Worm (Caenorhabditis elegans) whole organism, L4 larva: Measurements from ENCODE around the gene C08F1.11.
A peak's percentile ranks its signal among the peaks of the same experiment; 100 is the strongest.

ENCODE experiments used
- D1046.2 ChIP-seq: fragments of 200-800 bp; sonication (Bioruptor generic); IDR thresholded peaks from 2 replicates; pipeline ENCODE4 v1.3.6; 2022; ENCODE audit warnings: missing genetic modification characterization, missing compliant biosample characterization
- F10B5.3 ChIP-seq: sonication (generic microtip); optimal IDR thresholded peaks from 2 replicates; lab custom pipeline; 2016; ENCODE audit warnings: mild to moderate bottlenecking, missing genetic modification characterization, missing compliant biosample characterization
- F26F4.8 ChIP-seq: fragments of 200-800 bp; sonication (Bioruptor generic); conservative IDR thresholded peaks from 2 replicates; pipeline ENCODE4 v1.3.6; 2022; ENCODE audit warnings: missing genetic modification characterization, missing compliant biosample characterization
- F37D6.2 ChIP-seq: sonication (generic microtip); optimal IDR thresholded peaks from 2 replicates; lab custom pipeline; 2016; ENCODE audit warnings: mild to moderate bottlenecking, missing genetic modification characterization, missing compliant biosample characterization
- T20F7.1 ChIP-seq: fragments of 200-800 bp; sonication (Bioruptor generic); optimal IDR thresholded peaks from 2 replicates; lab custom pipeline; 2018; ENCODE audit warnings: mild to moderate bottlenecking, missing genetic modification characterization, missing compliant biosample characterization
- Y105C5A.15 ChIP-seq: fragments of 200-800 bp; sonication (Bioruptor generic); IDR thresholded peaks from 2 replicates; pipeline ENCODE4 v1.3.6; 2022; ENCODE audit warnings: missing genetic modification characterization, missing compliant biosample characterization
- aha-1 ChIP-seq: fragments of 150-350 bp; peaks from one replicate; lab custom pipeline; 2014; ENCODE audit warnings: missing biosample characterization, missing genetic modification characterization
- attf-4 ChIP-seq: sonication (generic microtip); optimal IDR thresholded peaks from 3 replicates; lab custom pipeline; 2017; ENCODE audit warnings: missing biosample characterization, missing genetic modification characterization
- ceh-20 ChIP-seq: fragments of 200-800 bp; sonication (Bioruptor generic); IDR thresholded peaks from 2 replicates; pipeline ENCODE4 v1.3.6; 2022; ENCODE audit warnings: missing genetic modification reagents, missing genetic modification characterization, missing compliant biosample characterization
- ceh-28 ChIP-seq: fragments of 150-350 bp; optimal IDR thresholded peaks from 2 replicates; lab custom pipeline; 2014; ENCODE audit warnings: missing biosample characterization, missing genetic modification reagents, missing genetic modification characterization
- ces-1 ChIP-seq: fragments of 150-350 bp; sonication (generic microtip); optimal IDR thresholded peaks from 4 replicates; lab custom pipeline; 2014; ENCODE audit warnings: missing biosample characterization, missing genetic modification reagents, missing genetic modification characterization
- daf-12 ChIP-seq: fragments of 150-350 bp; optimal IDR thresholded peaks from 2 replicates; lab custom pipeline; 2014; ENCODE audit warnings: missing biosample characterization, missing genetic modification reagents, missing genetic modification characterization
- hlh-11 ChIP-seq: fragments of 200-800 bp; sonication (Bioruptor generic); optimal IDR thresholded peaks from 2 replicates; lab custom pipeline; 2018; ENCODE audit warnings: mild to moderate bottlenecking, missing genetic modification characterization, missing compliant biosample characterization
- hlh-30 ChIP-seq: sonication (generic microtip); optimal IDR thresholded peaks from 2 replicates; lab custom pipeline; 2017; ENCODE audit warnings: antibody characterized with exemption, mild to moderate bottlenecking, missing genetic modification characterization, missing compliant biosample characterization; ENCODE audit not compliant: insufficient read depth
- jun-1 ChIP-seq: fragments of 150-350 bp; optimal IDR thresholded peaks from 2 replicates; lab custom pipeline; 2014; ENCODE audit warnings: missing biosample characterization, missing genetic modification reagents, missing genetic modification characterization
- lim-7 ChIP-seq: fragments of 200-800 bp; sonication (Bioruptor generic); IDR thresholded peaks from 2 replicates; pipeline ENCODE4 v1.3.6; 2022; ENCODE audit warnings: missing genetic modification characterization, missing compliant biosample characterization
- lin-15B ChIP-seq: fragments of 150-350 bp; sonication (generic microtip); optimal IDR thresholded peaks from 3 replicates; lab custom pipeline; 2014; ENCODE audit warnings: missing biosample characterization, missing genetic modification characterization
- lin-38 ChIP-seq: fragments of 200-800 bp; sonication (Bioruptor generic); IDR thresholded peaks from 2 replicates; pipeline ENCODE4 v1.3.6; 2022; ENCODE audit warnings: missing genetic modification reagents, missing genetic modification characterization, missing compliant biosample characterization
- lir-3 ChIP-seq: sonication (generic microtip); optimal IDR thresholded peaks from 2 replicates; lab custom pipeline; 2016; ENCODE audit warnings: mild to moderate bottlenecking, missing genetic modification characterization, missing compliant biosample characterization
- mes-2 ChIP-seq: sonication (generic microtip); optimal IDR thresholded peaks from 2 replicates; lab custom pipeline; 2016; ENCODE audit warnings: missing genotype, mild to moderate bottlenecking, missing genetic modification characterization, missing compliant biosample characterization; ENCODE audit not compliant: poor library complexity, severe bottlenecking
- mxl-3 ChIP-seq: fragments of 200-800 bp; sonication (Bioruptor generic); optimal IDR thresholded peaks from 2 replicates; lab custom pipeline; 2018; ENCODE audit warnings: mild to moderate bottlenecking, missing genetic modification characterization, missing compliant biosample characterization
- nhr-10 ChIP-seq: fragments of 150-350 bp; optimal IDR thresholded peaks from 2 replicates; lab custom pipeline; 2014; ENCODE audit warnings: missing biosample characterization, missing genetic modification characterization
- nhr-25 ChIP-seq: sonication (generic microtip); optimal IDR thresholded peaks from 2 replicates; lab custom pipeline; 2017; ENCODE audit warnings: missing genetic modification characterization, mild to moderate bottlenecking, missing compliant biosample characterization, antibody characterized with exemption, moderate library complexity, borderline replicate concordance; ENCODE audit not compliant: insufficient read depth
- nhr-76 ChIP-seq: fragments of 150-350 bp; optimal IDR thresholded peaks from 2 replicates; lab custom pipeline; 2014; ENCODE audit warnings: missing biosample characterization, missing genetic modification characterization
- nhr-77 ChIP-seq: fragments of 150-350 bp; optimal IDR thresholded peaks from 2 replicates; lab custom pipeline; 2014; ENCODE audit warnings: missing biosample characterization, missing genetic modification characterization
- pha-4 ChIP-seq, 2 experiments: fragments of 150-350 bp in 1 of 2; fragments of 200-800 bp in 1 of 2; sonication (Bioruptor generic) in 1 of 2; IDR thresholded peaks in 1 of 2; optimal IDR thresholded peaks in 1 of 2; 2 replicates each; pipeline versions ENCODE4 v1.3.6 to Lab custom; 2014 to 2022; ENCODE audit warnings: missing genetic modification characterization in 2 of 2, missing genetic modification reagents in 2 of 2, missing biosample characterization in 1 of 2, missing compliant biosample characterization in 1 of 2
- pqm-1 ChIP-seq: sonication (generic microtip); optimal IDR thresholded peaks from 2 replicates; lab custom pipeline; 2017; ENCODE audit warnings: missing biosample characterization, missing genetic modification characterization
- skn-1 ChIP-seq: fragments of 150-350 bp; optimal IDR thresholded peaks from 2 replicates; lab custom pipeline; 2014; ENCODE audit warnings: missing biosample characterization, missing genetic modification characterization
- tra-1 ChIP-seq: fragments of 200-800 bp; sonication (Bioruptor generic); IDR thresholded peaks from 2 replicates; pipeline ENCODE4 v1.3.6; 2022; ENCODE audit warnings: missing genetic modification reagents, missing genetic modification characterization, missing compliant biosample characterization
- unc-39 ChIP-seq: sonication (generic microtip); optimal IDR thresholded peaks from 2 replicates; lab custom pipeline; 2017; ENCODE audit warnings: missing biosample characterization, missing genetic modification characterization
- unc-62 ChIP-seq, 3 experiments: fragments of 150-350 bp in 1 of 3; sonication (generic microtip); optimal IDR thresholded peaks in 2 of 3; peaks in 1 of 3; 1 replicate in 1 of 3; 2 replicates in 2 of 3; lab custom pipeline; 2014 to 2017; ENCODE audit warnings: missing biosample characterization in 3 of 3, missing genetic modification characterization in 3 of 3, missing genetic modification reagents in 3 of 3, missing genotype in 1 of 3
- vab-7 ChIP-seq: fragments of 200-800 bp; sonication (Bioruptor generic); IDR thresholded peaks from 2 replicates; pipeline ENCODE4 v1.3.6; 2022; ENCODE audit warnings: missing genetic modification reagents, missing genetic modification characterization, missing compliant biosample characterization

Gene C08F1.11

DNA sequence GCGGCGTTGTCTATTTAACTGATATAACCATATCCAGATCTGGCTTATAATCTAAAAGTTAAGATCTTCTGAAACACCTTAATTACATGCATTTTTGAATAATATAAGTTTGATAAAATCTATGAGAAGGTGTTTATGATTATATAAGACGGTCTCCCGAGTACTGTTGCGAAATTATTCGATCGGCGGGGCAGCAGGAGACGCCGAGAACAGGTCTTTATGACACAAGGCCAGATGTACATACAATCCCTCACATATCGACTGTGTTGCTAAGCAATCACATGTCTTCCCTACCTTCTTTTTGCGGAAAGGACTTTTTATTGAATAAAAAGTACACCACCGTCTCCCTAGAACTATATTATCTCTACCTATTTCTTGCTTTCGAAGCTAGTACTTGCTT, 28.1 kb downstream of the C08F1.11 start, which contains the start of gene fbxb-53:
Gene fbxb-53 (plus strand): TSS at position 301 of the 400 bp plus-strand sequence.
- TF ChIP-seq ces-1 (GFP tag; lab: Kevin White, UChicago) (no peak), unc-62 (GFP tag; optimal IDR thresholded peaks at IDR 0.05 in 1 of 2; lab: Kevin White, UChicago) (peak in 1 of 2 experiments; percentile 31), unc-62 (tag; optimal IDR thresholded peaks at IDR 0.05; lab: Kevin White, UChicago) (no peak)

DNA sequence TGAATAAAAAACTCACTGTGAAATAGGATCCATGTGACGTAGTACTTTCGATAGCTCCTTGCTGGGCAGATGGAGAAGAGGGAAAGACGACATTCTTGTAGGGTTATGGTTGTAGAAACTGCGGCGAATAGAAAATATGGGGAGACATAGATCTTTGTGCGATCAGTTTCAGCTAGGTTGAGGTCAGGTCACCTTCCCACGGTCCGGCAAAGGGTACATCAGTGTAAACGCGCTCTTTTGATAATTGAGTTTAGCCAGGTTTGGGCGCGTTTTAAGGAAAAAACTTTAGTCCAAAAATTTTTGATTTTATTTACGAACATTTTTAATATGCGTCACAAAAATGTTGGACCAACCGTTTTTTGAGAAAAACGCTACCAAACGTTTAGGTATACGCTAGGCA, 28.6 kb downstream of the C08F1.11 start, which contains the start of gene F36H5.17:
Gene F36H5.17 (minus strand): TSS at position 101 of the 400 bp plus-strand sequence.
- TF ChIP-seq F37D6.2, result no peak
- no peak for TF ChIP-seq ceh-20 (GFP tag; lab: Robert Waterston, UW)
- TF ChIP-seq lir-3 (tag; lab: Kevin White, UChicago), result no peak
- TF ChIP-seq F26F4.8, result no peak
- no peak for TF ChIP-seq T20F7.1
- no peak for TF ChIP-seq nhr-77 (tag; lab: Kevin White, UChicago)
- no peak for TF ChIP-seq D1046.2 (GFP tag; lab: Robert Waterston, UW)
- no peak for TF ChIP-seq pqm-1 (tag; lab: Kevin White, UChicago)
- no peak for TF ChIP-seq nhr-25 (tag; lab: Kevin White, UChicago)
- no peak for TF ChIP-seq unc-39 (tag; lab: Kevin White, UChicago)
- no peak for TF ChIP-seq F10B5.3 (tag; lab: Kevin White, UChicago)
- no peak for TF ChIP-seq mes-2 (tag; lab: Kevin White, UChicago)
- TF ChIP-seq lim-7 (GFP tag; lab: Robert Waterston, UW), result no peak
- TF ChIP-seq vab-7 (GFP tag; lab: Robert Waterston, UW), result no peak

DNA sequence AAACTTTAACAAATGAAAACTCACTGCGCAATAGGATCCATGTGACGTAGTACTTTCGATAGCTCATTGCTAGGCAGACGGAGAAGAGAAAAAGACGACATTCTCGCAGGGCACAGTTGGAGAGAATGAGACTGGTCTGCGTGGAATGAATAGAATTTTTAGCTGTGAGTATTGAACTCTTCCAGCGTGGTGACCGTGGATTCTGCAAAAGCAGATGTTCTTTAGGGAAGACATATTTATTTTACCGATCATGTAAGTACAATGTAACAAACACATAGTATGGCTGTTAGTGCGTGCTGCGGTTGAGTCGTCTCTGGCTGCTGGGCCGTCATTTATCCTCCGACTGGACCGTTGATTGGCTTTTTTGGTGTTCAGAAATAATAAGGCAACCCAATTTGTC, 31.7 kb downstream of the C08F1.11 start, which contains the start of gene F36H5.9:
Gene F36H5.9 (minus strand): TSS at position 101 of the 400 bp plus-strand sequence.
- TF ChIP-seq skn-1 (tag; lab: Kevin White, UChicago) (no peak), hlh-11 (tag; lab: Kevin White, UChicago) (no peak), nhr-76 (no peak), hlh-30 (tag; lab: Kevin White, UChicago) (no peak), lin-38 (no peak), tra-1 (GFP tag; lab: Robert Waterston, UW) (no peak), nhr-77 (tag; lab: Kevin White, UChicago) (no peak), attf-4 (tag; lab: Kevin White, UChicago) (no peak), Y105C5A.15 (GFP tag; lab: Robert Waterston, UW) (no peak), F37D6.2 (no peak), unc-62 (GFP tag; optimal IDR thresholded peaks at IDR 0.05 in 1 of 2; lab: Kevin White, UChicago) (no peak), unc-62 (tag; optimal IDR thresholded peaks at IDR 0.05; lab: Kevin White, UChicago) (no peak), jun-1 (tag; lab: Kevin White, UChicago) (no peak), pha-4 (GFP tag; IDR thresholded peaks at IDR 0.05; lab: Robert Waterston, UW) (no peak), pha-4 (tag; optimal IDR thresholded peaks at IDR 0.05; lab: Kevin White, UChicago) (no peak), daf-12 (tag; lab: Kevin White, UChicago) (no peak), mxl-3 (no peak), ceh-28 (tag; lab: Kevin White, UChicago) (no peak)

DNA sequence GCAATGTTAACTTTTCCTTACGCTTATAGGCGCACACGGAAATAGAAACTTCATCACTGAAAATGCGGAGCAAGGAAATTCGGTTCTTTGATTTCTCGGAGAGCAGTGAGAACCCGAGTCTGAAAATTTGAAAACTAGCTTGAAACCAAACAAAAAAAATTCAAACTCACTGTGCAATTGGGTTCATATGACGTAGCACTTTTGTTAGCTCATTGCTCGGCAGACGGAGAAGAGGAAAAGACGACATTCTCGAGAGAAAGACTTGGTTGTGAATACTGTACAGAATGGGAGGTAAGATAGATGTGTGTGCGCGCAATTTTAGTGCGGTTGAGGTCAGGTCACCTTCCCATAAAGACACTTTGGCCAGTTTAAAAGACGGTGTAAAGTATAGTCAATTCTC, 34.3 kb downstream of the C08F1.11 start, which contains the start of the genes F36H5.13 and F36H5.8:
Gene F36H5.13 (minus strand): TSS at position 101 of the 400 bp plus-strand sequence.
Gene F36H5.8 (minus strand): TSS at position 274 of the 400 bp plus-strand sequence.
- TF ChIP-seq aha-1, result peak; percentile 9
- no peak for TF ChIP-seq lin-15B (tag; lab: Kevin White, UChicago)

DNA sequence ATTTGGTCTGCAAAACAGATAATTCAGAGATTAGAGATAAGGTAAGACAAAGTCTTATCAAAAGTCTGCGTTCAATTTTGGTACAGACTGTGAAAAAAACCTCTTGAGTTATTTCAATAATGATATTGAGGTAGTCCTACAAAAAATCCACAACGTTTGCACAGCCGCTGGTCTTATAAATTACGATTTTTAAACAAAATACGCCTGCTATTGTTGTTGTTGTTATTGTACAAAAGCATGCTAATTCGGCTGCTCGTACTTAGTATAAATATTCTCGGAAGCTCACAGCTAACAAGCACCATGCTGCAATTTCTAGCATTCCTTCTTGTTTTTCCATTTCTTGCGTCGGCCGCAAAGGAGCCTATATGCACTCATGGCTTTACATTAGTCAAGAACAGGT, 40.5 kb downstream of the C08F1.11 start, which contains the start of gene clec-19:
Gene clec-19 (plus strand): TSS at position 301 of the 400 bp plus-strand sequence.
- TF ChIP-seq lin-38, result no peak
- no peak for TF ChIP-seq nhr-10
- no peak for TF ChIP-seq D1046.2 (GFP tag; lab: Robert Waterston, UW)
